Fruit fly (Drosophila melanogaster) whole organism, embryonic: ENCODE data around the gene CG6470.

ENCODE experiments used
- Abd-B ChIP-seq: fragments of 200-800 bp; sonication (Bioruptor generic); optimal IDR thresholded peaks from 2 replicates; lab custom pipeline; 2018; ENCODE audit warnings: missing biosample characterization, mild to moderate bottlenecking, missing genetic modification characterization, moderate library complexity
- Asciz ChIP-seq: fragments of 200-800 bp; sonication (Bioruptor generic); optimal IDR thresholded peaks from 2 replicates; lab custom pipeline; 2017; ENCODE audit warnings: missing biosample characterization, mild to moderate bottlenecking, missing genetic modification characterization, missing genetic modification reagents
- B-H1 ChIP-seq: fragments of 200-800 bp; sonication (Bioruptor generic); IDR thresholded peaks from 3 replicates; pipeline ENCODE4 v1.3.6; 2022; ENCODE audit warnings: missing biosample characterization, missing genetic modification characterization
- Bgb ChIP-seq: fragments of 200-800 bp; sonication (Bioruptor generic); IDR thresholded peaks from 2 replicates; pipeline ENCODE4 v1.3.6; 2022; ENCODE audit warnings: missing biosample characterization, missing genetic modification characterization; ENCODE audit not compliant: partially characterized antibody
- C15 ChIP-seq: fragments of 200-800 bp; sonication (Bioruptor generic); IDR thresholded peaks from 3 replicates; pipeline ENCODE4 v1.3.6; 2022; ENCODE audit warnings: missing biosample characterization, missing genetic modification characterization
- CG1024 ChIP-seq: fragments of 200-800 bp; sonication (Bioruptor generic); IDR thresholded peaks from 2 replicates; pipeline ENCODE4 v1.3.6; 2022; ENCODE audit warnings: missing biosample characterization, missing genetic modification characterization
- CG10274 ChIP-seq: fragments of 200-800 bp; sonication (Bioruptor generic); optimal IDR thresholded peaks from 3 replicates; lab custom pipeline; 2017; ENCODE audit warnings: missing biosample characterization, mild to moderate bottlenecking, missing genetic modification characterization
- CG10979 ChIP-seq: fragments of 200-800 bp; sonication (Bioruptor generic); optimal IDR thresholded peaks from 2 replicates; lab custom pipeline; 2018; ENCODE audit warnings: missing biosample characterization, mild to moderate bottlenecking, missing genetic modification characterization, moderate library complexity
- CG11696 ChIP-seq: fragments of 200-800 bp; sonication (Bioruptor generic); IDR thresholded peaks from 2 replicates; pipeline ENCODE4 v1.3.6; 2022; ENCODE audit warnings: missing biosample characterization, missing genetic modification characterization
- CG13296 ChIP-seq: fragments of 200-800 bp; sonication (Bioruptor generic); optimal IDR thresholded peaks from 3 replicates; lab custom pipeline; 2018; ENCODE audit warnings: missing biosample characterization, mild to moderate bottlenecking, missing genetic modification characterization
- CG13894 ChIP-seq: fragments of 200-800 bp; sonication (Bioruptor generic); optimal IDR thresholded peaks from 3 replicates; lab custom pipeline; 2018; ENCODE audit warnings: missing biosample characterization, mild to moderate bottlenecking, missing genetic modification characterization, moderate library complexity
- CG17328 ChIP-seq: fragments of 200-800 bp; sonication (Bioruptor generic); IDR thresholded peaks from 2 replicates; pipeline ENCODE4 v1.3.6; 2022; ENCODE audit warnings: missing biosample characterization, missing genetic modification characterization
- CG1792 ChIP-seq: fragments of 200-800 bp; sonication (Bioruptor generic); optimal IDR thresholded peaks from 2 replicates; lab custom pipeline; 2016; ENCODE audit warnings: missing biosample characterization, missing genetic modification characterization
- CG2202 ChIP-seq: fragments of 200-800 bp; sonication (Bioruptor generic); optimal IDR thresholded peaks from 2 replicates; lab custom pipeline; 2018; ENCODE audit warnings: missing biosample characterization, mild to moderate bottlenecking, missing genetic modification characterization
- CG2875 ChIP-seq: fragments of 200-800 bp; sonication (Bioruptor generic); optimal IDR thresholded peaks from 2 replicates; lab custom pipeline; 2017; ENCODE audit warnings: missing biosample characterization, mild to moderate bottlenecking, missing genetic modification characterization, missing genetic modification reagents
- CG3065 ChIP-seq: fragments of 200-800 bp; sonication (Bioruptor generic); optimal IDR thresholded peaks from 2 replicates; lab custom pipeline; 2016; ENCODE audit warnings: missing biosample characterization, missing genetic modification characterization
- CG4282 ChIP-seq: fragments of 200-800 bp; sonication (Bioruptor generic); optimal IDR thresholded peaks from 2 replicates; lab custom pipeline; 2016; ENCODE audit warnings: missing biosample characterization, missing genetic modification characterization
- CG4328 ChIP-seq: fragments of 200-800 bp; sonication (Bioruptor generic); optimal IDR thresholded peaks from 3 replicates; lab custom pipeline; 2017; ENCODE audit warnings: missing biosample characterization, missing genetic modification reagents, missing genetic modification characterization
- CG6175 ChIP-seq: fragments of 200-800 bp; sonication (Bioruptor generic); IDR thresholded peaks from 3 replicates; pipeline ENCODE4 v1.3.6; 2022; ENCODE audit warnings: missing biosample characterization, missing genetic modification characterization
- CG7357 ChIP-seq: fragments of 200-800 bp; sonication (Bioruptor generic); IDR thresholded peaks from 3 replicates; pipeline ENCODE4 v1.3.6; 2022; ENCODE audit warnings: missing biosample characterization, missing genetic modification characterization
- CG9876 ChIP-seq: fragments of 200-800 bp; sonication (Bioruptor generic); optimal IDR thresholded peaks from 2 replicates; lab custom pipeline; 2016; ENCODE audit warnings: missing biosample characterization, missing genetic modification characterization
- Dek ChIP-seq: fragments of 200-800 bp; sonication (Bioruptor generic); optimal IDR thresholded peaks from 3 replicates; lab custom pipeline; 2019; ENCODE audit warnings: missing biosample characterization, mild to moderate bottlenecking, missing genetic modification characterization, moderate library complexity
- Gug ChIP-seq: fragments of 200-800 bp; sonication (Bioruptor generic); IDR thresholded peaks from 4 replicates; pipeline ENCODE4 v1.3.6; 2022; ENCODE audit warnings: missing biosample characterization, missing genetic modification characterization
- Hr3 ChIP-seq: fragments of 200-800 bp; sonication (Bioruptor generic); optimal IDR thresholded peaks from 3 replicates; lab custom pipeline; 2016; ENCODE audit warnings: missing biosample characterization, missing genetic modification characterization
- Jarid2 ChIP-seq: fragments of 200-800 bp; sonication (Bioruptor generic); optimal IDR thresholded peaks from 3 replicates; lab custom pipeline; 2017; ENCODE audit warnings: mild to moderate bottlenecking, missing biosample characterization, missing genetic modification reagents, missing genetic modification characterization
- Oaz ChIP-seq: fragments of 200-800 bp; sonication (Bioruptor generic); IDR thresholded peaks from 2 replicates; pipeline ENCODE4 v1.3.6; 2022; ENCODE audit warnings: missing biosample characterization, missing genetic modification characterization
- Ravus ChIP-seq: fragments of 200-800 bp; sonication (Bioruptor generic); IDR thresholded peaks from 2 replicates; pipeline ENCODE4 v1.3.6; 2022; ENCODE audit warnings: missing biosample characterization, missing genetic modification characterization
- Six4 ChIP-seq: fragments of 200-800 bp; sonication (Bioruptor generic); optimal IDR thresholded peaks from 2 replicates; lab custom pipeline; 2016; ENCODE audit warnings: missing biosample characterization, missing genetic modification characterization
- Sox102F ChIP-seq: fragments of 200-800 bp; sonication (Bioruptor generic); optimal IDR thresholded peaks from 2 replicates; lab custom pipeline; 2018; ENCODE audit warnings: missing biosample characterization, mild to moderate bottlenecking, missing genetic modification characterization, moderate library complexity
- YL-1 ChIP-seq: fragments of 200-800 bp; sonication (Bioruptor generic); optimal IDR thresholded peaks from 3 replicates; lab custom pipeline; 2017; ENCODE audit warnings: missing biosample characterization, mild to moderate bottlenecking, missing genetic modification characterization
- ab ChIP-seq: fragments of 200-800 bp; sonication (Bioruptor generic); optimal IDR thresholded peaks from 2 replicates; lab custom pipeline; 2016; ENCODE audit warnings: missing biosample characterization, missing genetic modification characterization
- bab2 ChIP-seq: fragments of 200-800 bp; sonication (Bioruptor generic); optimal IDR thresholded peaks from 2 replicates; lab custom pipeline; 2016; ENCODE audit warnings: missing biosample characterization, missing genetic modification characterization
- cg ChIP-seq: fragments of 200-800 bp; sonication (Bioruptor generic); optimal IDR thresholded peaks from 3 replicates; lab custom pipeline; 2019; ENCODE audit warnings: missing biosample characterization, mild to moderate bottlenecking, missing genetic modification characterization, moderate library complexity
- crc ChIP-seq: fragments of 200-800 bp; sonication (Bioruptor generic); optimal IDR thresholded peaks from 2 replicates; lab custom pipeline; 2016; ENCODE audit warnings: missing biosample characterization, missing genetic modification characterization
- dimm ChIP-seq: fragments of 200-800 bp; sonication (Bioruptor generic); IDR thresholded peaks from 2 replicates; pipeline ENCODE4 v1.3.6; 2022; ENCODE audit warnings: missing biosample characterization, missing genetic modification characterization
- emc ChIP-seq: fragments of 200-800 bp; sonication (Bioruptor generic); optimal IDR thresholded peaks from 2 replicates; lab custom pipeline; 2016; ENCODE audit warnings: missing biosample characterization, missing genetic modification characterization
- exex ChIP-seq: fragments of 200-800 bp; sonication (Bioruptor generic); optimal IDR thresholded peaks from 4 replicates; lab custom pipeline; 2018; ENCODE audit warnings: missing biosample characterization, mild to moderate bottlenecking, missing genetic modification characterization, moderate library complexity
- fd64A ChIP-seq: fragments of 200-800 bp; sonication (Bioruptor generic); optimal IDR thresholded peaks from 3 replicates; lab custom pipeline; 2018; ENCODE audit warnings: missing biosample characterization, mild to moderate bottlenecking, missing genetic modification characterization
- gce ChIP-seq: fragments of 200-800 bp; sonication (Bioruptor generic); IDR thresholded peaks from 3 replicates; pipeline ENCODE4 v1.3.6; 2022; ENCODE audit warnings: missing biosample characterization, missing genetic modification characterization
- gsb ChIP-seq: fragments of 200-800 bp; sonication (Bioruptor generic); IDR thresholded peaks from 2 replicates; pipeline ENCODE4 v1.3.6; 2022; ENCODE audit warnings: missing biosample characterization, missing genetic modification characterization
- insv ChIP-seq, 2 experiments: fragments of 200-800 bp; sonication (Bioruptor generic); optimal IDR thresholded peaks; 3 replicates each; lab custom pipeline; 2016 to 2018; ENCODE audit warnings: missing biosample characterization in 2 of 2, missing genetic modification characterization in 2 of 2
- knrl ChIP-seq: fragments of 200-800 bp; sonication (Bioruptor generic); IDR thresholded peaks from 3 replicates; pipeline ENCODE4 v1.3.6; 2022; ENCODE audit warnings: missing biosample characterization, missing genetic modification characterization; ENCODE audit not compliant: partially characterized antibody
- luna ChIP-seq: fragments of 200-800 bp; sonication (Bioruptor generic); optimal IDR thresholded peaks from 2 replicates; lab custom pipeline; 2016; ENCODE audit warnings: missing biosample characterization, missing genetic modification characterization
- nau ChIP-seq: fragments of 200-800 bp; sonication (Bioruptor generic); optimal IDR thresholded peaks from 3 replicates; lab custom pipeline; 2017; ENCODE audit warnings: missing biosample characterization, mild to moderate bottlenecking, missing genetic modification characterization, missing genetic modification reagents
- run ChIP-seq: fragments of 200-800 bp; sonication (Bioruptor generic); optimal IDR thresholded peaks from 3 replicates; lab custom pipeline; 2018; ENCODE audit warnings: missing biosample characterization, mild to moderate bottlenecking, missing genetic modification characterization
- sens-2 ChIP-seq: fragments of 200-800 bp; sonication (Bioruptor generic); IDR thresholded peaks from 2 replicates; pipeline ENCODE4 v1.3.6; 2022; ENCODE audit warnings: missing biosample characterization, missing genetic modification characterization
- so ChIP-seq: fragments of 200-800 bp; sonication (Bioruptor generic); IDR thresholded peaks from 3 replicates; pipeline ENCODE4 v1.3.6; 2022; ENCODE audit warnings: missing biosample characterization, missing genetic modification characterization
- ssp ChIP-seq: fragments of 200-800 bp; sonication (Bioruptor generic); IDR thresholded peaks from 2 replicates; pipeline ENCODE4 v1.3.6; 2022; ENCODE audit warnings: missing biosample characterization, missing genetic modification characterization
- stwl ChIP-seq: fragments of 200-800 bp; sonication (Bioruptor generic); optimal IDR thresholded peaks from 3 replicates; lab custom pipeline; 2018; ENCODE audit warnings: missing biosample characterization, mild to moderate bottlenecking, missing genetic modification characterization, moderate library complexity
- vfl ChIP-seq: fragments of 200-800 bp; sonication (Bioruptor generic); optimal IDR thresholded peaks from 2 replicates; lab custom pipeline; 2016; ENCODE audit warnings: missing biosample characterization, missing genetic modification characterization
- wor ChIP-seq: fragments of 200-800 bp; sonication (Bioruptor generic); IDR thresholded peaks from 2 replicates; pipeline ENCODE4 v1.3.6; 2022; ENCODE audit warnings: missing biosample characterization, missing genetic modification characterization
- zf30C ChIP-seq: fragments of 200-800 bp; sonication (Bioruptor generic); optimal IDR thresholded peaks from 3 replicates; lab custom pipeline; 2018; ENCODE audit warnings: missing biosample characterization, mild to moderate bottlenecking, missing genetic modification characterization

CG6470 gene

dm6 chrX:18494165-18494740 is 20.4 kb downstream of the CG6470 start, which contains the start of gene CG15043 (continued):
- no peak for TF ChIP-seq CG3065 (GFP tag; lab: Kevin White, UChicago)
- peak; percentile 55; the same call in 2 of the 4 replicates for TF ChIP-seq Gug (GFP tag; lab: Robert Waterston, UW)
- no peak for TF ChIP-seq Jarid2
- no peak for TF ChIP-seq cg
- no peak for TF ChIP-seq CG11696 (GFP tag; lab: Robert Waterston, UW)
- no peak for TF ChIP-seq gce (GFP tag; lab: Robert Waterston, UW)
- no peak for TF ChIP-seq knrl
- TF ChIP-seq Ravus (GFP tag; lab: Robert Waterston, UW): peak; percentile 6; the same call in 1 of the 2 replicates
- peak; percentile 12 for TF ChIP-seq Dek
- TF ChIP-seq fd64A (GFP tag; lab: Kevin White, UChicago): no peak
- TF ChIP-seq Sox102F (GFP tag; lab: Kevin White, UChicago): no peak
- no peak for TF ChIP-seq so
- TF ChIP-seq CG10274 (GFP tag; lab: Kevin White, UChicago): peak; percentile 20
- TF ChIP-seq CG1792 (GFP tag; lab: Kevin White, UChicago): no peak
- TF ChIP-seq CG17328 (GFP tag; lab: Robert Waterston, UW): no peak
- no peak for TF ChIP-seq Oaz
- TF ChIP-seq gsb: peak; percentile 53
- TF ChIP-seq zf30C: no peak
- no peak for TF ChIP-seq run (tag; lab: Kevin White, UChicago)
- TF ChIP-seq stwl (tag; lab: Kevin White, UChicago): no peak
- TF ChIP-seq vfl (GFP tag; lab: Kevin White, UChicago): no peak
- TF ChIP-seq CG10979: no peak
- TF ChIP-seq nau (GFP tag; lab: Kevin White, UChicago): no peak
- no peak for TF ChIP-seq bab2 (GFP tag; lab: Kevin White, UChicago)
- no peak for TF ChIP-seq CG1024 (GFP tag; lab: Robert Waterston, UW)
- TF ChIP-seq Six4 (GFP tag; lab: Kevin White, UChicago): no peak
- no peak for TF ChIP-seq C15 (GFP tag; lab: Robert Waterston, UW)
- no peak for TF ChIP-seq Bgb (GFP tag; lab: Robert Waterston, UW)
- no peak for TF ChIP-seq YL-1 (GFP tag; lab: Kevin White, UChicago)
- TF ChIP-seq CG4328 (GFP tag; lab: Kevin White, UChicago): no peak
- TF ChIP-seq CG4282 (GFP tag; lab: Kevin White, UChicago): no peak
- no peak for TF ChIP-seq CG2875 (GFP tag; lab: Kevin White, UChicago)
- TF ChIP-seq emc (GFP tag; lab: Kevin White, UChicago): no peak
- no peak for TF ChIP-seq luna (GFP tag; lab: Kevin White, UChicago)
- no peak for TF ChIP-seq CG13296
- no peak for TF ChIP-seq Abd-B
- TF ChIP-seq B-H1 (GFP tag; lab: Robert Waterston, UW): no peak
- no peak for TF ChIP-seq CG2202 (tag; lab: Kevin White, UChicago)
- no peak for TF ChIP-seq insv (GFP tag; optimal IDR thresholded peaks at IDR 0.05; lab: Kevin White, UChicago)
- no peak for TF ChIP-seq dimm (GFP tag; lab: Robert Waterston, UW)
- peak; percentile 2 for TF ChIP-seq CG13894 (tag; lab: Kevin White, UChicago)
- no peak for TF ChIP-seq Hr3 (GFP tag; lab: Kevin White, UChicago)
- no peak for TF ChIP-seq crc (GFP tag; lab: Kevin White, UChicago)
- TF ChIP-seq Asciz (GFP tag; lab: Kevin White, UChicago): no peak
- 0 out of 3 replicates have a peak, but pooled peaks have one; percentile 49 for TF ChIP-seq CG6175 (GFP tag; lab: Robert Waterston, UW)
- TF ChIP-seq wor (GFP tag; lab: Robert Waterston, UW): no peak
- TF ChIP-seq ab (GFP tag; lab: Kevin White, UChicago): no peak
- peak; percentile 81 for TF ChIP-seq exex (tag; lab: Kevin White, UChicago)
- TF ChIP-seq CG7357: no peak
- no peak for TF ChIP-seq CG9876
- TF ChIP-seq ssp (GFP tag; lab: Robert Waterston, UW): no peak
- TF ChIP-seq sens-2 (GFP tag; lab: Robert Waterston, UW): no peak
